Worm (Caenorhabditis elegans) whole organism, mixed stage, embryonic: ENCODE measurements around the gene fbxb-2.

Source experiments
- bed-3 ChIP-seq: fragments of 200-800 bp; sonication (Bioruptor generic); optimal IDR thresholded peaks from 3 replicates; lab custom pipeline; 2018; ENCODE audit warnings: mild to moderate bottlenecking, missing genetic modification characterization, moderate library complexity, missing compliant biosample characterization
- ceh-39 ChIP-seq: fragments of 150-350 bp; optimal IDR thresholded peaks from 2 replicates; lab custom pipeline; 2014; ENCODE audit warnings: missing biosample characterization, missing genetic modification characterization
- ceh-43 ChIP-seq: fragments of 200-800 bp; sonication (Bioruptor generic); optimal IDR thresholded peaks from 2 replicates; lab custom pipeline; 2018; ENCODE audit warnings: mild to moderate bottlenecking, missing genetic modification characterization, moderate library complexity, missing compliant biosample characterization
- ceh-83 ChIP-seq: fragments of 200-800 bp; sonication (Bioruptor generic); optimal IDR thresholded peaks from 2 replicates; lab custom pipeline; 2018; ENCODE audit warnings: mild to moderate bottlenecking, missing genetic modification characterization, missing compliant biosample characterization
- ces-1 ChIP-seq: fragments of 150-350 bp; optimal IDR thresholded peaks from 2 replicates; lab custom pipeline; 2014; ENCODE audit warnings: missing biosample characterization, missing genetic modification reagents, missing genetic modification characterization
- cnd-1 ChIP-seq: fragments of 200-800 bp; sonication (Bioruptor generic); optimal IDR thresholded peaks from 2 replicates; lab custom pipeline; 2018; ENCODE audit warnings: mild to moderate bottlenecking, missing genetic modification characterization, missing compliant biosample characterization
- drap-1 ChIP-seq: fragments of 200-800 bp; sonication (Bioruptor generic); optimal IDR thresholded peaks from 3 replicates; lab custom pipeline; 2018; ENCODE audit warnings: mild to moderate bottlenecking, missing genetic modification characterization, missing compliant biosample characterization
- elt-1 ChIP-seq: sonication (generic microtip); optimal IDR thresholded peaks from 2 replicates; lab custom pipeline; 2017; ENCODE audit warnings: missing genetic modification characterization, mild to moderate bottlenecking, missing compliant biosample characterization, antibody characterized with exemption, moderate library complexity, borderline replicate concordance; ENCODE audit not compliant: insufficient read depth
- elt-3 ChIP-seq: fragments of 150-350 bp; optimal IDR thresholded peaks from 2 replicates; lab custom pipeline; 2014; ENCODE audit warnings: missing biosample characterization, missing genetic modification characterization
- flh-1 ChIP-seq: fragments of 200-800 bp; sonication (Bioruptor generic); optimal IDR thresholded peaks from 2 replicates; lab custom pipeline; 2018; ENCODE audit warnings: mild to moderate bottlenecking, missing genetic modification characterization, moderate library complexity, missing compliant biosample characterization
- ham-2 ChIP-seq: fragments of 200-800 bp; sonication (Bioruptor generic); optimal IDR thresholded peaks from 2 replicates; lab custom pipeline; 2018; ENCODE audit warnings: mild to moderate bottlenecking, missing genetic modification characterization, missing compliant biosample characterization
- hlh-1 ChIP-seq: fragments of 150-350 bp; optimal IDR thresholded peaks from 2 replicates; lab custom pipeline; 2014; ENCODE audit warnings: missing biosample characterization, missing genetic modification reagents, missing genetic modification characterization
- lin-13 ChIP-seq: fragments of 150-350 bp; optimal IDR thresholded peaks from 2 replicates; lab custom pipeline; 2014; ENCODE audit warnings: missing biosample characterization, missing genetic modification characterization
- lsy-2 ChIP-seq: fragments of 150-350 bp; optimal IDR thresholded peaks from 2 replicates; lab custom pipeline; 2014; ENCODE audit warnings: missing biosample characterization, missing genetic modification characterization
- mab-5 ChIP-seq: fragments of 150-350 bp; optimal IDR thresholded peaks from 2 replicates; lab custom pipeline; 2014; ENCODE audit warnings: missing biosample characterization, missing genetic modification characterization
- mls-2 ChIP-seq: sonication (generic microtip); optimal IDR thresholded peaks from 2 replicates; lab custom pipeline; 2016; ENCODE audit warnings: mild to moderate bottlenecking, missing genetic modification characterization, moderate library complexity, missing compliant biosample characterization
- nhr-12 ChIP-seq: fragments of 150-350 bp; optimal IDR thresholded peaks from 2 replicates; lab custom pipeline; 2014; ENCODE audit warnings: missing biosample characterization, missing genetic modification characterization
- nhr-237 ChIP-seq: fragments of 150-350 bp; optimal IDR thresholded peaks from 2 replicates; lab custom pipeline; 2014; ENCODE audit warnings: missing biosample characterization, missing genetic modification characterization
- nhr-28 ChIP-seq: fragments of 150-350 bp; optimal IDR thresholded peaks from 2 replicates; lab custom pipeline; 2014; ENCODE audit warnings: missing biosample characterization, missing genetic modification characterization
- nhr-76 ChIP-seq: sonication (generic microtip); optimal IDR thresholded peaks from 2 replicates; lab custom pipeline; 2017; ENCODE audit warnings: missing biosample characterization, missing genetic modification characterization
- pha-4 ChIP-seq: fragments of 150-350 bp; optimal IDR thresholded peaks from 2 replicates; lab custom pipeline; 2018; ENCODE audit warnings: missing biosample characterization, missing genetic modification reagents, missing genetic modification characterization
- sem-2 ChIP-seq: fragments of 200-800 bp; sonication (Bioruptor generic); optimal IDR thresholded peaks from 2 replicates; lab custom pipeline; 2018; ENCODE audit warnings: mild to moderate bottlenecking, missing genetic modification characterization, missing compliant biosample characterization
- sptf-1 ChIP-seq: sonication (generic microtip); optimal IDR thresholded peaks from 2 replicates; lab custom pipeline; 2017; ENCODE audit warnings: mild to moderate bottlenecking, missing genetic modification characterization, moderate library complexity, missing compliant biosample characterization
- tbx-8 ChIP-seq: fragments of 200-800 bp; sonication (Bioruptor generic); optimal IDR thresholded peaks from 2 replicates; lab custom pipeline; 2018; ENCODE audit warnings: mild to moderate bottlenecking, missing genetic modification characterization, moderate library complexity, missing compliant biosample characterization
- unc-120 ChIP-seq: sonication (generic microtip); optimal IDR thresholded peaks from 2 replicates; lab custom pipeline; 2017; ENCODE audit warnings: missing genetic modification characterization, missing compliant biosample characterization; ENCODE audit not compliant: poor library complexity, severe bottlenecking
- unc-39 ChIP-seq: fragments of 150-350 bp; optimal IDR thresholded peaks from 2 replicates; lab custom pipeline; 2014; ENCODE audit warnings: missing biosample characterization, missing genetic modification characterization
- unc-62 ChIP-seq: fragments of 150-350 bp; optimal IDR thresholded peaks from 2 replicates; lab custom pipeline; 2014; ENCODE audit warnings: missing biosample characterization, missing genetic modification reagents, missing genetic modification characterization
- zip-8 ChIP-seq: fragments of 150-350 bp; optimal IDR thresholded peaks from 2 replicates; lab custom pipeline; 2014; ENCODE audit warnings: missing biosample characterization, missing genetic modification characterization
- ztf-11 ChIP-seq: fragments of 150-350 bp; optimal IDR thresholded peaks from 2 replicates; lab custom pipeline; 2014; ENCODE audit warnings: missing biosample characterization, missing genetic modification characterization

fbxb-2 gene

ce11 chrV:19233469-19233868 is 3.6 kb downstream of the fbxb-2 start, which contains the start of gene fbxb-116:
Gene fbxb-116 (plus strand): TSS chrV:19233769.
- TF ChIP-seq tbx-8 (GFP tag; lab: Kevin White, UChicago) (no peak), nhr-28 (tag; lab: Kevin White, UChicago) (no peak), lin-13 (no peak), unc-120 (no peak), nhr-237 (tag; lab: Kevin White, UChicago) (no peak), flh-1 (GFP tag; lab: Kevin White, UChicago) (no peak), cnd-1 (tag; lab: Kevin White, UChicago) (no peak), unc-39 (no peak), nhr-76 (tag; lab: Kevin White, UChicago) (no peak), mab-5 (tag; lab: Kevin White, UChicago) (no peak), elt-3 (no peak), ces-1 (GFP tag; lab: Kevin White, UChicago) (no peak), sptf-1 (tag; lab: Kevin White, UChicago) (no peak), sem-2 (no peak), hlh-1 (tag; lab: Kevin White, UChicago) (no peak)

ce11 chrV:19231167-19231566 is 5.9 kb downstream of the fbxb-2 start:
- TF ChIP-seq ham-2 (GFP tag; lab: Kevin White, UChicago) = peak; percentile 51
- peak; percentile 3 for TF ChIP-seq unc-39
- no peak for TF ChIP-seq unc-120

ce11 chrV:19230413-19230812 is 6.7 kb downstream of the fbxb-2 start, which contains the start of gene sqst-3:
Gene sqst-3 (plus strand): TSS chrV:19230782.
- TF ChIP-seq bed-3 (GFP tag; lab: Kevin White, UChicago) (no peak), elt-3 (no peak), pha-4 (no peak), ceh-83 (GFP tag; lab: Kevin White, UChicago) (no peak), nhr-28 (tag; lab: Kevin White, UChicago) (no peak), lin-13 (no peak), tbx-8 (GFP tag; lab: Kevin White, UChicago) (no peak), nhr-237 (tag; lab: Kevin White, UChicago) (no peak), ham-2 (GFP tag; lab: Kevin White, UChicago) (no peak), ztf-11 (tag; lab: Kevin White, UChicago) (no peak)

- no peak for TF ChIP-seq nhr-28 (tag; lab: Kevin White, UChicago)
- TF ChIP-seq elt-1 (tag; lab: Kevin White, UChicago) = no peak
- TF ChIP-seq drap-1 (GFP tag; lab: Kevin White, UChicago) = no peak
- no peak for TF ChIP-seq cnd-1 (tag; lab: Kevin White, UChicago)
- TF ChIP-seq sem-2 = no peak
- TF ChIP-seq unc-62 (GFP tag; lab: Kevin White, UChicago) = no peak
- TF ChIP-seq ham-2 (GFP tag; lab: Kevin White, UChicago) = no peak
- no peak for TF ChIP-seq flh-1 (GFP tag; lab: Kevin White, UChicago)
- TF ChIP-seq ceh-43 (GFP tag; lab: Kevin White, UChicago) = no peak
- no peak for TF ChIP-seq mab-5 (tag; lab: Kevin White, UChicago)
- no peak for TF ChIP-seq lin-13
- TF ChIP-seq ceh-39 (tag; lab: Kevin White, UChicago) = no peak
- no peak for TF ChIP-seq pha-4
- TF ChIP-seq tbx-8 (GFP tag; lab: Kevin White, UChicago) = no peak
- TF ChIP-seq mls-2 = no peak
- TF ChIP-seq unc-120 = no peak
- TF ChIP-seq nhr-12 = no peak
- TF ChIP-seq lsy-2 (tag; lab: Kevin White, UChicago) = no peak
- no peak for TF ChIP-seq zip-8 (tag; lab: Kevin White, UChicago)
- TF ChIP-seq, all 35 proteins: peak for 0
Observed at ce11 chrV:19217675-19218074, 19.4 kb downstream of the fbxb-2 start, which contains the start of gene oac-49. Gene oac-49 (plus strand): TSS chrV:19217975.

ce11 chrV:19217104-19217503 is 20.0 kb downstream of the fbxb-2 start, which contains the start of gene srr-2:
Gene srr-2 (minus strand): TSS chrV:19217176.
- no peak for TF ChIP-seq flh-1 (GFP tag; lab: Kevin White, UChicago)
- TF ChIP-seq ceh-83 (GFP tag; lab: Kevin White, UChicago) = no peak
- TF ChIP-seq hlh-1 (tag; lab: Kevin White, UChicago) = no peak
- no peak for TF ChIP-seq sptf-1 (tag; lab: Kevin White, UChicago)
- TF ChIP-seq nhr-28 (tag; lab: Kevin White, UChicago) = no peak
- TF ChIP-seq elt-3 = no peak
- no peak for TF ChIP-seq ceh-43 (GFP tag; lab: Kevin White, UChicago)
